Worm (Caenorhabditis elegans) whole organism, midembryonic: ENCODE data around the gene H04D03.4.
A peak's percentile ranks its signal among the peaks of the same experiment; 100 is the strongest.

Source experiments
- T22C8.4 ChIP-seq: fragments of 200-800 bp; sonication (Bioruptor generic); IDR thresholded peaks from 2 replicates; pipeline ENCODE4 v1.3.6; 2022; ENCODE audit warnings: missing genetic modification characterization, missing compliant biosample characterization
- cog-1 ChIP-seq: sonication (generic microtip); optimal IDR thresholded peaks from 2 replicates; lab custom pipeline; 2016; ENCODE audit warnings: missing genetic modification characterization, missing compliant biosample characterization
- flt-1 ChIP-seq: fragments of 200-800 bp; sonication (Bioruptor generic); IDR thresholded peaks from 2 replicates; pipeline ENCODE4 v1.3.6; 2022; ENCODE audit warnings: missing genetic modification characterization, missing compliant biosample characterization
- klf-2 ChIP-seq: fragments of 200-800 bp; sonication (Bioruptor generic); conservative IDR thresholded peaks from 2 replicates; pipeline ENCODE4 v1.3.6; 2022; ENCODE audit warnings: missing genetic modification reagents, missing genetic modification characterization, missing compliant biosample characterization
- med-1 ChIP-seq: sonication (generic microtip); optimal IDR thresholded peaks from 2 replicates; lab custom pipeline; 2017; ENCODE audit warnings: missing genetic modification characterization, mild to moderate bottlenecking, missing compliant biosample characterization, antibody characterized with exemption, missing genetic modification reagents; ENCODE audit not compliant: insufficient read depth
- ref-1 ChIP-seq: fragments of 200-800 bp; sonication (Bioruptor generic); conservative IDR thresholded peaks from 2 replicates; pipeline ENCODE4 v1.3.6; 2022; ENCODE audit warnings: missing genetic modification reagents, missing genetic modification characterization, missing compliant biosample characterization
- tab-1 ChIP-seq: fragments of 200-800 bp; sonication (Bioruptor generic); IDR thresholded peaks from 2 replicates; pipeline ENCODE4 v1.3.6; 2022; ENCODE audit warnings: missing genetic modification characterization, missing compliant biosample characterization
- ztf-23 ChIP-seq: fragments of 200-800 bp; sonication (Bioruptor generic); IDR thresholded peaks from 2 replicates; pipeline ENCODE4 v1.3.6; 2022; ENCODE audit warnings: missing genetic modification reagents, missing genetic modification characterization, missing compliant biosample characterization
- ztf-29 ChIP-seq: fragments of 200-800 bp; sonication (Bioruptor generic); IDR thresholded peaks from 2 replicates; pipeline ENCODE4 v1.3.6; 2022; ENCODE audit warnings: missing genetic modification reagents, missing genetic modification characterization, missing compliant biosample characterization

Gene H04D03.4

ce11 chrIII:10435938-10436842, 14.7 kb downstream of the H04D03.4 start, which contains the start of the genes smrd-1 and enu-3.1:
Gene smrd-1, minus strand, starts transcription at chrIII:10435988.
Gene enu-3.1, plus strand, starts transcription at chrIII:10436276.
- TF ChIP-seq ztf-23 (GFP tag; lab: Robert Waterston, UW) (peak; percentile 84), flt-1 (GFP tag; lab: Robert Waterston, UW) (peak; percentile 72), ztf-29 (GFP tag; lab: Robert Waterston, UW) (peak; percentile 34; the same call in 1 of the 2 replicates), klf-2 (GFP tag; lab: Robert Waterston, UW) (0 out of 2 replicates have a peak, but pooled peaks have one; percentile 33)

DNA sequence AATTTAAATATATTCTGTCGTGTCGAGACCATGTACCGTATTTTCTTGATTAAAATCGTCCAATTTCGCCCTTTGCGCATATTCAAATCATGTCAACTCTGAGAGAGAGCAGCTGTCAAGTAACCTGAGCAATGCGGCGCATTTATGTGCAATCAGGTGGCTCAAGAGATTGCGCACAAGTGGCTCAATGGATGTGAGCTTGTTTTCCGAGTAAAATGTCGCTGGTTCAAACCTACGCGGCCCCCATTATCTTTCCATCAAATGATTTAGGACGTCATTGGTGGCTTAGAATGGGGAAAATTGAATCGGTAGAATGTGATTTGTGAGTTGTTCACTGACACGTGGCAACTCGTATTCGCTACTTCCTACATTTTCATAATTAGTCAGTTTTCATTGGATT, 18.8 kb downstream of the H04D03.4 start:
- TF ChIP-seq ref-1 (GFP tag; lab: Robert Waterston, UW) (peak; percentile 59; the same call in 1 of the 2 replicates), tab-1 (GFP tag; lab: Robert Waterston, UW) (peak; percentile 79), ztf-23 (GFP tag; lab: Robert Waterston, UW) (peak; percentile 71; the same call in 1 of the 2 replicates), med-1 (GFP tag; lab: Kevin White, UChicago) (no peak), klf-2 (GFP tag; lab: Robert Waterston, UW) (no peak; the same call in 1 of the 2 replicates), T22C8.4 (GFP tag; lab: Robert Waterston, UW) (peak; percentile 51; the same call in 1 of the 2 replicates), ztf-29 (GFP tag; lab: Robert Waterston, UW) (no peak), flt-1 (GFP tag; lab: Robert Waterston, UW) (peak; percentile 83), cog-1 (tag; lab: Kevin White, UChicago) (peak; percentile 52)

ce11 chrIII:10427882-10428281, 23.0 kb downstream of the H04D03.4 start, which contains the start of gene prp-3:
Gene prp-3, minus strand, starts transcription at chrIII:10427982.
- TF ChIP-seq cog-1 (tag; lab: Kevin White, UChicago) (no peak), tab-1 (GFP tag; lab: Robert Waterston, UW) (no peak), klf-2 (GFP tag; lab: Robert Waterston, UW) (no peak), med-1 (GFP tag; lab: Kevin White, UChicago) (no peak), ztf-23 (GFP tag; lab: Robert Waterston, UW) (no peak), T22C8.4 (GFP tag; lab: Robert Waterston, UW) (no peak), flt-1 (GFP tag; lab: Robert Waterston, UW) (no peak), ref-1 (GFP tag; lab: Robert Waterston, UW) (no peak), ztf-29 (GFP tag; lab: Robert Waterston, UW) (no peak)

ce11 chrIII:10423906-10424305, 27.0 kb downstream of the H04D03.4 start, which contains the start of gene M03C11.6:
Gene M03C11.6, minus strand, starts transcription at chrIII:10424006.
- no peak for TF ChIP-seq ztf-23 (GFP tag; lab: Robert Waterston, UW)
- TF ChIP-seq T22C8.4 (GFP tag; lab: Robert Waterston, UW) = no peak
- TF ChIP-seq ztf-29 (GFP tag; lab: Robert Waterston, UW) = no peak
- TF ChIP-seq ref-1 (GFP tag; lab: Robert Waterston, UW) = no peak
- no peak for TF ChIP-seq klf-2 (GFP tag; lab: Robert Waterston, UW)
- TF ChIP-seq med-1 (GFP tag; lab: Kevin White, UChicago) = no peak
- no peak for TF ChIP-seq cog-1 (tag; lab: Kevin White, UChicago)
- no peak for TF ChIP-seq flt-1 (GFP tag; lab: Robert Waterston, UW)
- TF ChIP-seq tab-1 (GFP tag; lab: Robert Waterston, UW) = no peak

ce11 chrIII:10421680-10422079, 29.2 kb downstream of the H04D03.4 start:
- TF ChIP-seq ref-1 (GFP tag; lab: Robert Waterston, UW) = 0 out of 2 replicates have a peak, but pooled peaks have one; percentile 22
- no peak for TF ChIP-seq flt-1 (GFP tag; lab: Robert Waterston, UW)

DNA sequence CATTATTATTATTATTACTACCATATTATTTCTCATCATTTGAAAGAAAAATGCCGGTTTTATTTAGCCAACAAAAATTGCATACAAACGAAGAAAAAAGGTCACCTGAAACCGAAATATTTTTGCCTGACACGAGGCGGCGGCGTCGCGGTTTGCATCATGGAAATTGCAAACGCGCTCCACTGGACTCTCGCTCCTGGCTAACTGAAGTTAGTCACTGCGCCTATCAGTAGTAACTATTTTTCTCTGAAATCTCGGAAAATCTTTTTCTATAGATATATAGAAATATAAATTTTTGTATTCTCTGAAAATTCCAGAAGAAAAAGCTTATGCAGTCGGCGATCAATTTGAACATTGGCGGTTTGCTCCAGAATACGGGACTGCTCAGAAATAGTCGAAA, 35.1 kb downstream of the H04D03.4 start, which contains the start of gene ymel-1:
TSS of gene ymel-1 (plus strand) at position 318 of the 400 bp plus-strand sequence.
- TF ChIP-seq ztf-29 (GFP tag; lab: Robert Waterston, UW) (no peak), T22C8.4 (GFP tag; lab: Robert Waterston, UW) (no peak), ref-1 (GFP tag; lab: Robert Waterston, UW) (no peak), cog-1 (tag; lab: Kevin White, UChicago) (no peak), klf-2 (GFP tag; lab: Robert Waterston, UW) (no peak), flt-1 (GFP tag; lab: Robert Waterston, UW) (no peak), tab-1 (GFP tag; lab: Robert Waterston, UW) (no peak), med-1 (GFP tag; lab: Kevin White, UChicago) (no peak), ztf-23 (GFP tag; lab: Robert Waterston, UW) (no peak)

DNA sequence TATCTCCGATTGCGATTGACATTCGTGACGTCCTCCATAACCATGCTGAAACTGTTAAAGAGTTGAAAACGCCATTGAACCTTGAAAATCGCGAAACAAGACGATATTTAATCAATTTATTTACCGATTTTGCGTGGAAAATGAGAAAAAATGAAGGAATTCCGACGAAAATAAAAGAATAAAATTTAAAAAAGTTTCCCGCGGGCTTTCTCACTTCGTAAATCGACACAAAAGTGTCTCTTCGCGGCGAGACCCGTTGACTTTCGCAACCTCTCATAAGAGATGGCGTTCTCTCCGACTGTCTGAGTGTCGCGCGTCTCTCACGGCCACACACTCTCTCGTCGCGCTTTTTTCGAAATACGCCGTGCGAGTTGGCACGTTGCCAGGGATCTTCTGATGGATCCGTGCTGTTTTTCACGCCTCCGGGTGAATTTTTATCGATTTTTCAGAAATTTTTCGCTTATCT, 43.7 kb downstream of the H04D03.4 start, which contains the start of gene hat-1:
TSS of gene hat-1 (minus strand) at position 51 of the 466 bp plus-strand sequence.
- TF ChIP-seq ref-1 (GFP tag; lab: Robert Waterston, UW) = no peak
- TF ChIP-seq med-1 (GFP tag; lab: Kevin White, UChicago) = no peak
- TF ChIP-seq T22C8.4 (GFP tag; lab: Robert Waterston, UW) = 0 out of 2 replicates have a peak, but pooled peaks have one; percentile 18
- 0 out of 2 replicates have a peak, but pooled peaks have one; percentile 41 for TF ChIP-seq ztf-23 (GFP tag; lab: Robert Waterston, UW)
- TF ChIP-seq flt-1 (GFP tag; lab: Robert Waterston, UW) = peak; percentile 64; the same call in 1 of the 2 replicates
- peak; percentile 51 for TF ChIP-seq ztf-29 (GFP tag; lab: Robert Waterston, UW)

- no peak for TF ChIP-seq ztf-23 (GFP tag; lab: Robert Waterston, UW)
- no peak for TF ChIP-seq tab-1 (GFP tag; lab: Robert Waterston, UW)
- no peak for TF ChIP-seq T22C8.4 (GFP tag; lab: Robert Waterston, UW)
Observed at ce11 chrIII:10404918-10405317, 46.0 kb downstream of the H04D03.4 start, which contains the start of the genes M03C11.3 and chl-1. Gene M03C11.3, plus strand, starts transcription at chrIII:10405070. Gene chl-1, minus strand, starts transcription at chrIII:10405240.
